Worm (Caenorhabditis elegans): ENCODE measurements around the gene R10E4.6.

ce11 chrIII:4343070-4343469, 49.9 kb downstream of the R10E4.6 start, which contains the start of the genes B0285.3 and lcmt-1:
- TF ChIP-seq ztf-23 (GFP tag; IDR thresholded peaks at IDR 0.05) (0 out of 2 replicates have a peak, but pooled peaks have one; percentile 5), T22C8.4 (GFP tag; IDR thresholded peaks at IDR 0.05) (no peak), flt-1 (GFP tag; IDR thresholded peaks at IDR 0.05) (peak; percentile 40; the same call in 1 of the 2 replicates), cog-1 (tag; optimal IDR thresholded peaks at IDR 0.05) (no peak)
